Worm (Caenorhabditis elegans) whole organism, L1 larva: ENCODE results near the gene gldi-3.

Experiments
- C04F5.9 ChIP-seq: sonication (generic microtip); optimal IDR thresholded peaks from 2 replicates; lab custom pipeline; 2016; ENCODE audit warnings: missing genetic modification characterization, missing compliant biosample characterization
- C16A3.4 ChIP-seq: fragments of 150-350 bp; optimal IDR thresholded peaks from 2 replicates; lab custom pipeline; 2014; ENCODE audit warnings: missing biosample characterization, missing genetic modification characterization
- C34B4.2 ChIP-seq: sonication (generic microtip); optimal IDR thresholded peaks from 2 replicates; lab custom pipeline; 2017; ENCODE audit warnings: mild to moderate bottlenecking, missing genetic modification characterization, missing compliant biosample characterization
- F16B12.6 ChIP-seq: fragments of 150-350 bp; optimal IDR thresholded peaks from 2 replicates; lab custom pipeline; 2014; ENCODE audit warnings: missing biosample characterization, missing genetic modification characterization
- Y116A8C.19 ChIP-seq: sonication (generic microtip); optimal IDR thresholded peaks from 2 replicates; lab custom pipeline; 2016; ENCODE audit warnings: missing compliant biosample characterization, missing genetic modification characterization, borderline replicate concordance
- aly-2 ChIP-seq: fragments of 150-350 bp; optimal IDR thresholded peaks from 2 replicates; lab custom pipeline; 2014; ENCODE audit warnings: missing biosample characterization, missing genetic modification characterization
- ceh-88 ChIP-seq: fragments of 200-800 bp; sonication (Bioruptor generic); IDR thresholded peaks from 2 replicates; pipeline ENCODE4 v1.3.6; 2022; ENCODE audit warnings: missing genetic modification characterization, missing compliant biosample characterization
- ces-1 ChIP-seq: fragments of 150-350 bp; optimal IDR thresholded peaks from 2 replicates; lab custom pipeline; 2014; ENCODE audit warnings: missing biosample characterization, missing genetic modification reagents, missing genetic modification characterization
- efl-1 ChIP-seq, 4 experiments: fragments of 150-350 bp; optimal IDR thresholded peaks in 3 of 4; peaks in 1 of 4; 1 replicate in 1 of 4; 2 replicates in 3 of 4; lab custom pipeline; 2014; ENCODE audit warnings: missing biosample characterization in 2 of 4, missing genetic modification characterization in 2 of 4, missing genetic modification reagents in 2 of 4
- efl-3 ChIP-seq: fragments of 200-800 bp; sonication (Bioruptor generic); optimal IDR thresholded peaks from 2 replicates; lab custom pipeline; 2018; ENCODE audit warnings: mild to moderate bottlenecking, missing genetic modification characterization, missing compliant biosample characterization
- egl-13 ChIP-seq: sonication (generic microtip); optimal IDR thresholded peaks from 2 replicates; lab custom pipeline; 2016; ENCODE audit warnings: missing genotype, missing genetic modification reagents, missing genetic modification characterization, missing compliant biosample characterization
- elt-2 ChIP-seq: sonication (generic microtip); optimal IDR thresholded peaks from 2 replicates; lab custom pipeline; 2016; ENCODE audit warnings: missing genetic modification characterization, mild to moderate bottlenecking, inconsistent platforms, missing compliant biosample characterization, missing genetic modification reagents
- elt-3 ChIP-seq, 6 experiments: fragments of 150-350 bp in 1 of 6; sonication (generic microtip); optimal IDR thresholded peaks; 2 replicates each; lab custom pipeline; 2017 to 2018; ENCODE audit warnings: missing biosample characterization in 6 of 6, missing genetic modification characterization in 6 of 6, inconsistent platforms in 1 of 6
- ets-5 ChIP-seq: fragments of 200-800 bp; sonication (Bioruptor generic); IDR thresholded peaks from 2 replicates; pipeline ENCODE4 v1.3.6; 2022; ENCODE audit warnings: missing genetic modification characterization, missing compliant biosample characterization
- fkh-10 ChIP-seq: sonication (generic microtip); optimal IDR thresholded peaks from 2 replicates; lab custom pipeline; 2017; ENCODE audit warnings: missing biosample characterization, missing genetic modification reagents, missing genetic modification characterization
- fkh-4 ChIP-seq: sonication (generic microtip); optimal IDR thresholded peaks from 2 replicates; lab custom pipeline; 2016; ENCODE audit warnings: missing compliant biosample characterization, missing genetic modification characterization, borderline replicate concordance
- fos-1 ChIP-seq: fragments of 150-350 bp; optimal IDR thresholded peaks from 2 replicates; lab custom pipeline; 2014; ENCODE audit warnings: missing biosample characterization, missing genetic modification characterization
- grh-1 ChIP-seq: fragments of 200-800 bp; sonication (Bioruptor generic); IDR thresholded peaks from 2 replicates; pipeline ENCODE4 v1.3.6; 2022; ENCODE audit warnings: missing genetic modification reagents, missing genetic modification characterization, missing compliant biosample characterization
- isw-1 ChIP-seq: fragments of 200-800 bp; sonication (Bioruptor generic); IDR thresholded peaks from 2 replicates; pipeline ENCODE4 v1.3.6; 2022; ENCODE audit warnings: missing genetic modification characterization, missing compliant biosample characterization
- jun-1 ChIP-seq: fragments of 150-350 bp; optimal IDR thresholded peaks from 2 replicates; lab custom pipeline; 2014; ENCODE audit warnings: missing biosample characterization, missing genetic modification reagents, missing genetic modification characterization
- lin-13 ChIP-seq: fragments of 150-350 bp; optimal IDR thresholded peaks from 2 replicates; lab custom pipeline; 2014; ENCODE audit warnings: missing biosample characterization, missing genetic modification reagents, missing genetic modification characterization
- lin-15B ChIP-seq: fragments of 150-350 bp; sonication (generic microtip); optimal IDR thresholded peaks from 3 replicates; lab custom pipeline; 2014; ENCODE audit warnings: missing biosample characterization, missing genetic modification characterization
- lin-35 ChIP-seq, 2 experiments: fragments of 150-350 bp; optimal IDR thresholded peaks; 2 replicates each; lab custom pipeline; 2014; ENCODE audit warnings: missing biosample characterization in 2 of 2, missing genetic modification characterization in 2 of 2, missing genetic modification reagents in 2 of 2
- lsy-2 ChIP-seq, 2 experiments: fragments of 150-350 bp; optimal IDR thresholded peaks; 2 replicates each; lab custom pipeline; 2014; ENCODE audit warnings: missing biosample characterization in 2 of 2, missing genetic modification characterization in 2 of 2
- mep-1 ChIP-seq: fragments of 150-350 bp; optimal IDR thresholded peaks from 2 replicates; lab custom pipeline; 2014; ENCODE audit warnings: missing biosample characterization, missing genetic modification characterization
- nhr-12 ChIP-seq: sonication (generic microtip); optimal IDR thresholded peaks from 2 replicates; lab custom pipeline; 2017; ENCODE audit warnings: missing biosample characterization, missing genetic modification characterization
- nhr-19 ChIP-seq: fragments of 200-800 bp; sonication (Bioruptor generic); conservative IDR thresholded peaks from 2 replicates; pipeline ENCODE4 v1.3.6; 2022; ENCODE audit warnings: missing genetic modification characterization, missing compliant biosample characterization
- nhr-47 ChIP-seq: sonication (generic microtip); optimal IDR thresholded peaks from 2 replicates; lab custom pipeline; 2016; ENCODE audit warnings: mild to moderate bottlenecking, missing genetic modification characterization, moderate library complexity, missing compliant biosample characterization
- nhr-71 ChIP-seq: sonication (generic microtip); optimal IDR thresholded peaks from 2 replicates; lab custom pipeline; 2016; ENCODE audit warnings: mild to moderate bottlenecking, missing genetic modification characterization, moderate library complexity, missing compliant biosample characterization
- nhr-77 ChIP-seq: fragments of 150-350 bp; optimal IDR thresholded peaks from 2 replicates; lab custom pipeline; 2014; ENCODE audit warnings: missing biosample characterization, missing genetic modification characterization
- nhr-84 ChIP-seq: sonication (generic microtip); optimal IDR thresholded peaks from 2 replicates; lab custom pipeline; 2017; ENCODE audit warnings: missing biosample characterization, missing genetic modification characterization
- nhr-85 ChIP-seq: sonication (generic microtip); peaks from one replicate; lab custom pipeline; 2016; ENCODE audit warnings: missing genetic modification characterization, inconsistent platforms, missing compliant biosample characterization
- nhr-90 ChIP-seq: sonication (generic microtip); optimal IDR thresholded peaks from 2 replicates; lab custom pipeline; 2016; ENCODE audit warnings: mild to moderate bottlenecking, missing genetic modification characterization, missing compliant biosample characterization; ENCODE audit not compliant: poor library complexity
- pag-3 ChIP-seq: sonication (generic microtip); optimal IDR thresholded peaks from 2 replicates; lab custom pipeline; 2017; ENCODE audit warnings: missing genetic modification characterization, mild to moderate bottlenecking, missing compliant biosample characterization, antibody characterized with exemption, borderline replicate concordance; ENCODE audit not compliant: insufficient read depth
- pax-3 ChIP-seq: fragments of 200-800 bp; sonication (Bioruptor generic); optimal IDR thresholded peaks from 2 replicates; lab custom pipeline; 2018; ENCODE audit warnings: mild to moderate bottlenecking, missing genetic modification characterization, moderate library complexity, missing compliant biosample characterization
- snu-23 ChIP-seq: sonication (generic microtip); optimal IDR thresholded peaks from 2 replicates; lab custom pipeline; 2016; ENCODE audit warnings: missing genetic modification characterization, missing compliant biosample characterization
- sox-4 ChIP-seq: sonication (generic microtip); optimal IDR thresholded peaks from 2 replicates; lab custom pipeline; 2016; ENCODE audit warnings: missing genetic modification characterization, missing compliant biosample characterization
- sptf-1 ChIP-seq: fragments of 150-350 bp; optimal IDR thresholded peaks from 2 replicates; lab custom pipeline; 2014; ENCODE audit warnings: missing biosample characterization, missing genetic modification characterization
- sup-37 ChIP-seq: fragments of 200-800 bp; sonication (Bioruptor generic); optimal IDR thresholded peaks from 2 replicates; lab custom pipeline; 2018; ENCODE audit warnings: mild to moderate bottlenecking, missing genetic modification characterization, missing compliant biosample characterization
- swsn-7 ChIP-seq: sonication (generic microtip); optimal IDR thresholded peaks from 2 replicates; lab custom pipeline; 2016; ENCODE audit warnings: missing genetic modification characterization, missing compliant biosample characterization
- tbx-2 ChIP-seq: sonication (generic microtip); optimal IDR thresholded peaks from 2 replicates; lab custom pipeline; 2016; ENCODE audit warnings: missing genetic modification characterization, missing compliant biosample characterization
- unc-130 ChIP-seq: fragments of 150-350 bp; optimal IDR thresholded peaks from 2 replicates; lab custom pipeline; 2017; ENCODE audit warnings: missing biosample characterization, missing genetic modification characterization, inconsistent platforms
- unc-30 ChIP-seq: sonication (generic microtip); optimal IDR thresholded peaks from 2 replicates; lab custom pipeline; 2017; ENCODE audit warnings: missing biosample characterization, missing genetic modification characterization
- unc-62 ChIP-seq: fragments of 150-350 bp; optimal IDR thresholded peaks from 2 replicates; lab custom pipeline; 2014; ENCODE audit warnings: missing biosample characterization, missing genetic modification reagents, missing genetic modification characterization
- vab-15 ChIP-seq: sonication (generic microtip); optimal IDR thresholded peaks from 2 replicates; lab custom pipeline; 2017; ENCODE audit warnings: missing genotype, mild to moderate bottlenecking, missing genetic modification characterization, missing compliant biosample characterization
- xbp-1 ChIP-seq: sonication (generic microtip); optimal IDR thresholded peaks from 2 replicates; lab custom pipeline; 2016; ENCODE audit warnings: missing genetic modification characterization, missing compliant biosample characterization
- zip-4 ChIP-seq: fragments of 200-800 bp; sonication (Bioruptor generic); optimal IDR thresholded peaks from 2 replicates; lab custom pipeline; 2018; ENCODE audit warnings: mild to moderate bottlenecking, missing genetic modification characterization, moderate library complexity, missing compliant biosample characterization
- ztf-11 ChIP-seq, 2 experiments: sonication (generic microtip); optimal IDR thresholded peaks; 2 replicates each; lab custom pipeline; 2016 to 2017; ENCODE audit warnings: missing genetic modification characterization in 2 of 2, missing biosample characterization in 1 of 2, missing compliant biosample characterization in 1 of 2
- ztf-4 ChIP-seq: fragments of 150-350 bp; optimal IDR thresholded peaks from 2 replicates; lab custom pipeline; 2014; ENCODE audit warnings: missing biosample characterization, missing genetic modification characterization

gldi-3 gene

DNA sequence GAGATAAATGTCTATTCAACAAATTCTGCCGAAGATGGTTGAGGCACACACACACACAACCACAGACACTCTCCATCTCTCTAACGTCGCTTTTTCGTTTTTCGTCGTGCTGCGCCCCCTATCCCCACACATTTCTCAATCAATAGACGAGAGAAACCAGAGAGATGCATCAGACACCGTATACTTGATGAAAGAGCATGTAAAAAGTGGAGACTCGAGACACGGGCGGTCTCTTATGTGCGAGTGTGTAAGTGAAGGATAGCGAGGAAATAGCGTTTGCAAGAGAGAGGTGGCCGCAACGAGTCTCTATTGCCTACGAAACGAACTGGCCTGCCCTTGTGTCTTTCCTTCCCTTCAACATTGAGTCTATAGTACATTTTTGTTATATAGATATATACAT lies 2.9 kb upstream of the gldi-3 start (continued):
- TF ChIP-seq egl-13 (tag; lab: Kevin White, UChicago) (peak; percentile 46), xbp-1 (tag; lab: Kevin White, UChicago) (peak; percentile 88), mep-1 (tag; lab: Kevin White, UChicago) (peak; percentile 90), isw-1 (GFP tag; lab: Robert Waterston, UW) (peak; percentile 62), fkh-10 (GFP tag; lab: Kevin White, UChicago) (peak; percentile 81), C04F5.9 (tag; lab: Kevin White, UChicago) (peak; percentile 44), F16B12.6 (tag; lab: Kevin White, UChicago) (no peak), pag-3 (peak; percentile 18), nhr-77 (peak; percentile 94), nhr-47 (tag; lab: Kevin White, UChicago) (peak; percentile 92), zip-4 (GFP tag; lab: Kevin White, UChicago) (peak; percentile 45), nhr-90 (tag; lab: Kevin White, UChicago) (peak; percentile 84), elt-3 (tag; optimal IDR thresholded peaks at IDR 0.05; lab: Kevin White, UChicago) (peak in 4 of 6 experiments; percentile 48 to 78 (median 58)), sptf-1 (tag; lab: Kevin White, UChicago) (no peak), ceh-88 (GFP tag; lab: Robert Waterston, UW) (no peak; the same call in 1 of the 2 replicates), ztf-11 (tag; optimal IDR thresholded peaks at IDR 0.05; lab: Kevin White, UChicago) (peak in 1 of 2 experiments; percentile 73), fos-1 (tag; lab: Kevin White, UChicago) (peak; percentile 72), sup-37 (GFP tag; lab: Kevin White, UChicago) (peak; percentile 62), snu-23 (peak; percentile 98), pax-3 (tag; lab: Kevin White, UChicago) (peak; percentile 31), sox-4 (tag; lab: Kevin White, UChicago) (peak; percentile 52), swsn-7 (tag; lab: Kevin White, UChicago) (peak; percentile 94), lin-13 (GFP tag; lab: Kevin White, UChicago) (peak; percentile 85), Y116A8C.19 (tag; lab: Kevin White, UChicago) (no peak), lin-35 (GFP tag; optimal IDR thresholded peaks at IDR 0.05; lab: Kevin White, UChicago) (peak; percentile 83 to 87), nhr-84 (no peak), ztf-4 (tag; lab: Kevin White, UChicago) (peak; percentile 92), elt-2 (tag; lab: Kevin White, UChicago) (peak; percentile 77), efl-1 (optimal IDR thresholded peaks at IDR 0.05; lab: Kevin White, UChicago) (peak; percentile 80 to 88), efl-1 (GFP tag; optimal IDR thresholded peaks at IDR 0.05 in 1 of 2; lab: Kevin White, UChicago) (peak; percentile 52 to 88), nhr-19 (GFP tag; lab: Robert Waterston, UW) (peak; percentile 87), fkh-4 (tag; lab: Kevin White, UChicago) (no peak), C16A3.4 (tag; lab: Kevin White, UChicago) (peak; percentile 89), grh-1 (peak; percentile 70), unc-30 (tag; lab: Kevin White, UChicago) (no peak), ces-1 (GFP tag; lab: Kevin White, UChicago) (no peak), vab-15 (tag; lab: Kevin White, UChicago) (no peak), C34B4.2 (tag; lab: Kevin White, UChicago) (peak; percentile 97), lin-15B (tag; lab: Kevin White, UChicago) (no peak)

DNA sequence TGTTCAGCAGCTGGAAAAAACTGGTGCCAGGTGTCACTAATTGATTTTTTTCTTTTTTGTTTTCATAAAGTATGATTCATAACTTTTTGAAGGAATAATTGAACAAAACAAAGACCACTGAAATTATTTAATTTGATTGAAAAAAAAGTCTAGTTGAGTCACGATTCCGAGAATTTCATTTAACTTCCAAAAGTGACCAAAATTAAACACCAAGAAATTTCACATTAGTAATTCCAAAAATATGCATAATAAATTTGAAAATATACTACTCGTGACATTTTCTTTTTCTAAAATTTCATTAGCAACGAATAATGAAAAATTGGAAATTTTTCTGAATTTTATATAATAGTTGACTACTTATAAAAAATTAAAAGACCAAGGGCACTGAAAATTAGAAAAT lies 2.2 kb upstream of the gldi-3 start:
- TF ChIP-seq mep-1 (tag; lab: Kevin White, UChicago) = no peak
- TF ChIP-seq efl-1 (optimal IDR thresholded peaks at IDR 0.05; lab: Kevin White, UChicago) = no peak
- TF ChIP-seq efl-1 (GFP tag; optimal IDR thresholded peaks at IDR 0.05 in 1 of 2; lab: Kevin White, UChicago) = peak in 1 of 2 experiments; percentile 11

DNA sequence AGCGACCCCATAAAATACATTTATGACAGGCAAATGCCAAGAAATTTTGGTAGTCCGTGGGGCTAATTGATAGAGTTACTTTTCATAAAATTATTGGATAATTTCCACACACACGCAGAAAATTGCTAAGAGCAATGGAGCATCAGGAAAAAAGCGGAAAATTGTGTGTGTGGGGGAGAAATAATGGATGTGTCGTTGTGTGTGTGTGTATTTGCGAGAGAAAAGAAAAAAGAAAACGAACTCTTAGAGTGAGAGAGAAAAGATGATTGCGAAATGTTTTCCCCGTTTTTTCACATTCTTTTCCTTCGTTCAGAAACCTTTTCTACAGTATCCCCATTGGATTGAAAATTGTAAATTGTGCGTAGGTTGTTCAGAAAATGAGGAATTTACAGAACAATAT lies 1.7 kb upstream of the gldi-3 start:
- no peak for TF ChIP-seq tbx-2 (tag; lab: Kevin White, UChicago)
- peak in 1 of 2 experiments; percentile 20 for TF ChIP-seq efl-1 (optimal IDR thresholded peaks at IDR 0.05; lab: Kevin White, UChicago)
- TF ChIP-seq efl-1 (GFP tag; optimal IDR thresholded peaks at IDR 0.05 in 1 of 2; lab: Kevin White, UChicago) = no peak
- peak; percentile 33 for TF ChIP-seq unc-130
- no peak for TF ChIP-seq jun-1 (tag; lab: Kevin White, UChicago)
- no peak for TF ChIP-seq nhr-71 (tag; lab: Kevin White, UChicago)
- TF ChIP-seq unc-30 (tag; lab: Kevin White, UChicago) = no peak
- TF ChIP-seq mep-1 (tag; lab: Kevin White, UChicago) = peak; percentile 57
- TF ChIP-seq efl-3 (GFP tag; lab: Kevin White, UChicago) = no peak
- no peak for TF ChIP-seq aly-2
- TF ChIP-seq nhr-12 (tag; lab: Kevin White, UChicago) = no peak
- TF ChIP-seq lsy-2 (tag; optimal IDR thresholded peaks at IDR 0.05; lab: Kevin White, UChicago) = peak; percentile 26 to 71
- no peak for TF ChIP-seq lin-15B (tag; lab: Kevin White, UChicago)
- peak; percentile 50 for TF ChIP-seq nhr-85
- TF ChIP-seq ets-5 = no peak
- no peak for TF ChIP-seq unc-62 (GFP tag; lab: Kevin White, UChicago)
- TF ChIP-seq F16B12.6 (tag; lab: Kevin White, UChicago) = no peak
